Fruit fly (Drosophila melanogaster): Measurements from ENCODE around the gene CG46280.
A peak's percentile ranks its signal among the peaks of the same experiment; 100 is the strongest.

The CG46280 gene

dm6 chr3R:12982167-12982981, 48.1 kb downstream of the CG46280 start (continued):
- TF ChIP-seq ara (GFP tag; IDR thresholded peaks at IDR 0.05) (peak; percentile 68; the same call in 1 of the 2 replicates), CG8089 (GFP tag; optimal IDR thresholded peaks at IDR 0.05) (no peak), maf-S (GFP tag; optimal IDR thresholded peaks at IDR 0.05) (no peak), Fer3 (tag; optimal IDR thresholded peaks at IDR 0.05) (peak; percentile 70), CG9215 (GFP tag; IDR thresholded peaks at IDR 0.05) (peak; percentile 68), chif (GFP tag; optimal IDR thresholded peaks at IDR 0.05) (no peak), pzg (GFP tag; optimal IDR thresholded peaks at IDR 0.05) (no peak), cwo (GFP tag; optimal IDR thresholded peaks at IDR 0.05) (peak; percentile 71), CG31388 (GFP tag; optimal IDR thresholded peaks at IDR 0.05) (no peak), D (optimal IDR thresholded peaks at IDR 0.05) (no peak), D (GFP tag; optimal IDR thresholded peaks at IDR 0.05) (peak; percentile 31), CG4617 (GFP tag; optimal IDR thresholded peaks at IDR 0.05; ENCODE audit: borderline replicate concordance) (no peak), abd-A (tag; optimal IDR thresholded peaks at IDR 0.05) (no peak), CG17829 (tag; optimal IDR thresholded peaks at IDR 0.05) (peak; percentile 61), schlank (tag; optimal IDR thresholded peaks at IDR 0.05) (peak; percentile 37), NFAT (GFP tag; IDR thresholded peaks at IDR 0.05) (peak; percentile 52; the same call in 1 of the 2 replicates), E2f2 (GFP tag; IDR thresholded peaks at IDR 0.05) (peak; percentile 15; the same call in 1 of the 2 replicates), CG34422 (GFP tag; IDR thresholded peaks at IDR 0.05) (0 out of 3 replicates have a peak, but pooled peaks have one; percentile 25), ato (GFP tag; IDR thresholded peaks at IDR 0.05; ENCODE audit: partially characterized antibody) (no peak), Elba2 (GFP tag; optimal IDR thresholded peaks at IDR 0.05) (no peak), lab (GFP tag; optimal IDR thresholded peaks at IDR 0.05) (peak; percentile 76), CG3163 (GFP tag; optimal IDR thresholded peaks at IDR 0.05) (no peak), CG12071 (GFP tag; optimal IDR thresholded peaks at IDR 0.05) (peak; percentile 36), CG12299 (tag; optimal IDR thresholded peaks at IDR 0.05) (peak; percentile 14), CG2116 (GFP tag; optimal IDR thresholded peaks at IDR 0.05) (no peak), Rx (GFP tag; IDR thresholded peaks at IDR 0.05) (peak; percentile 40; the same call in 1 of the 2 replicates), gfzf (GFP tag; optimal IDR thresholded peaks at IDR 0.05) (no peak), CG17612 (GFP tag; IDR thresholded peaks at IDR 0.05) (0 out of 2 replicates have a peak, but pooled peaks have one; percentile 26), CG2712 (tag; optimal IDR thresholded peaks at IDR 0.05) (peak; percentile 63), Ets97D (GFP tag; optimal IDR thresholded peaks at IDR 0.05) (no peak), CG12219 (GFP tag; optimal IDR thresholded peaks at IDR 0.05) (peak; percentile 56), Tbp (GFP tag; optimal IDR thresholded peaks at IDR 0.05) (no peak), gce (GFP tag; IDR thresholded peaks at IDR 0.05) (no peak; the same call in 2 of the 3 replicates), unc-4 (GFP tag; IDR thresholded peaks at IDR 0.05; ENCODE audit: partially characterized antibody) (no peak), cg (GFP tag; optimal IDR thresholded peaks at IDR 0.05) (peak; percentile 95), unpg (GFP tag; optimal IDR thresholded peaks at IDR 0.05) (peak; percentile 70), stwl (tag; optimal IDR thresholded peaks at IDR 0.05) (peak; percentile 44), Bteb2 (GFP tag; optimal IDR thresholded peaks at IDR 0.05) (no peak), prd (optimal IDR thresholded peaks at IDR 0.05) (no peak), prd (GFP tag; IDR thresholded peaks at IDR 0.05) (peak; percentile 63), CG4424 (GFP tag; optimal IDR thresholded peaks at IDR 0.05) (peak; percentile 34), Oli (tag; optimal IDR thresholded peaks at IDR 0.05) (peak; percentile 83), C15 (GFP tag; IDR thresholded peaks at IDR 0.05) (no peak), CG3995 (GFP tag; optimal IDR thresholded peaks at IDR 0.05) (peak; percentile 50), Vsx1 (GFP tag; optimal IDR thresholded peaks at IDR 0.05) (peak; percentile 64), fd96Cb (tag; optimal IDR thresholded peaks at IDR 0.05) (peak; percentile 60), Gug (GFP tag; IDR thresholded peaks at IDR 0.05) (no peak), ham (GFP tag; IDR thresholded peaks at IDR 0.05) (no peak), Sox102F (GFP tag; optimal IDR thresholded peaks at IDR 0.05) (peak; percentile 75)

All from whole organism, embryonic.